Worm (Caenorhabditis elegans): Measurements from ENCODE around the gene F44B9.5.

- no peak for TF ChIP-seq unc-62 (GFP tag; optimal IDR thresholded peaks at IDR 0.05)
- no peak for TF ChIP-seq ZK546.5 (tag; optimal IDR thresholded peaks at IDR 0.05)
- TF ChIP-seq skn-1 (tag; optimal IDR thresholded peaks at IDR 0.05) = peak; percentile 44
- no peak for TF ChIP-seq ztf-1 (GFP tag; conservative IDR thresholded peaks at IDR 0.05)
- no peak for TF ChIP-seq blmp-1 (tag; optimal IDR thresholded peaks at IDR 0.05; ENCODE audit: insufficient read depth)
- TF ChIP-seq lin-13 (GFP tag; optimal IDR thresholded peaks at IDR 0.05) = peak; percentile 85
- no peak for TF ChIP-seq ztf-11 (tag; optimal IDR thresholded peaks at IDR 0.05)
These were observed 4.5 kb upstream of the F44B9.5 start, which contains the start of gene lin-36 for ce11 chrIII:8020823-8021332.
